Fruit fly (Drosophila melanogaster): ENCODE measurements around the gene mor.

DNA sequence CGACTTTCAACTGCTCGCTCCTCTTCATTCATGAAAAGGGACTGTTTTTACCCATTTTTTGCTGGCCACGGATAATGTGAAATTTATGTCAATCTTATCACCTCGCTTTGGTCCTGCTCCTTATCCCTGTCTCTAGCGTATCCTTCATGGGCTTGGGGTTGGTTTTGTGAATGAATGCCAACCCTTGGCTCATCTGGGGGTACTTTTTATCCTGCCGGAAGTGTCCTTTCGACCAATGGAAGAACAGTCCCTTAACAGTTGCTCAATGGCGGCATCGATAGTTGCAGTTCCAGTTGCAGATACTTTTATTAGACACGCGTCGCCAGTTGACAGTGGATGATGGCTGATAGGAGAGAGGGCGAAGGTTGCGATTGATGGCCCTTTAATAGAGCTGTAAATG lies 40.9 kb upstream of the mor start:
- TF ChIP-seq hbn (GFP tag; IDR thresholded peaks at IDR 0.05; ENCODE audit: partially characterized antibody) = no peak
- no peak for TF ChIP-seq grn (GFP tag; optimal IDR thresholded peaks at IDR 0.05)
- no peak for TF ChIP-seq Dll (GFP tag; IDR thresholded peaks at IDR 0.05; ENCODE audit: partially characterized antibody)
- TF ChIP-seq CG10543 (GFP tag; optimal IDR thresholded peaks at IDR 0.05) = no peak
- TF ChIP-seq Abd-B (GFP tag; optimal IDR thresholded peaks at IDR 0.05) = no peak
- TF ChIP-seq eyg (GFP tag; optimal IDR thresholded peaks at IDR 0.05) = no peak
- no peak for TF ChIP-seq CG30020 (tag; optimal IDR thresholded peaks at IDR 0.05)
- TF ChIP-seq CG8290 (GFP tag; optimal IDR thresholded peaks at IDR 0.05) = no peak
- TF ChIP-seq CG8290 (tag; optimal IDR thresholded peaks at IDR 0.05) = no peak

All from whole organism, embryonic.